Fruit fly (Drosophila melanogaster): ENCODE data around the gene FER.

DNA sequence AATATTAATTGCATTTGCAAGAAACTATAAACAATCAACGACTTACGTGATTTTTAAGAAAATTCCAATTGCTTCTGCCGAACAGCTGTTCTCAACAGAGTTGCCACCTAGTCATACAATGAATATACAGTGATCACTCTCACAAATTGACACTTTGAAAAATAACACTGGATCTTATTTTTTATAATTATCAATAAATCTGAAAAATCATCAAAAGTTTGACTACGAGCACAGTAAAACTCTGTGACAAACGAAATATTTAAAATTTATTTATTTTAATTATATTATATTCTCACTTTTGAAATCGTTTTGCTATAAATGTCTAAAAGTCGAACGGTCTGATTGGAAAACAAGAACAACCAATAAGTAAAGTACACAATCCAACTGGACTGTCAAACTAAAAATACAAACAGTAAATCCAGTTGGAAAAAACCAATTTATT, 5.6 kb upstream of the FER start, which contains the start of gene CG34117:
- TF ChIP-seq Mnt (GFP tag; optimal IDR thresholded peaks at IDR 0.05), result peak; percentile 62
- TF ChIP-seq kay (GFP tag; ENCODE audit: borderline replicate concordance), result no peak
- peak; percentile 56 for TF ChIP-seq pad (GFP tag; optimal IDR thresholded peaks at IDR 0.05)
- no peak for TF ChIP-seq cnc (optimal IDR thresholded peaks at IDR 0.05)
- peak; percentile 93 for TF ChIP-seq bab1 (GFP tag; optimal IDR thresholded peaks at IDR 0.05)

All from whole organism, adult.